Fruit fly (Drosophila melanogaster): Measurements from ENCODE around the gene Saf-B.
A peak's percentile ranks its signal among the peaks of the same experiment; 100 is the strongest.

Saf-B gene

dm6 chr3R:24862574-24863089 is 45.4 kb downstream of the Saf-B start, which contains the start of gene CG7016:
Gene CG7016, plus strand, starts transcription at chr3R:24862931.
- TF ChIP-seq CG13894 (tag; optimal IDR thresholded peaks at IDR 0.05) (peak; percentile 79), CG34376 (GFP tag; optimal IDR thresholded peaks at IDR 0.05) (peak; percentile 62), Optix (GFP tag; IDR thresholded peaks at IDR 0.05) (no peak), chinmo (GFP tag; IDR thresholded peaks at IDR 0.05; ENCODE audit: partially characterized antibody) (peak; percentile 57; the same call in 1 of the 4 replicates), Pdp1 (GFP tag; optimal IDR thresholded peaks at IDR 0.05) (peak in 1 of 2 experiments; percentile 70), vvl (GFP tag; IDR thresholded peaks at IDR 0.05) (0 out of 2 replicates have a peak, but pooled peaks have one; percentile 2), CG2678 (tag; optimal IDR thresholded peaks at IDR 0.05) (no peak), sens (GFP tag) (peak; percentile 58), CG3281 (GFP tag; optimal IDR thresholded peaks at IDR 0.05) (no peak), CG34422 (GFP tag; IDR thresholded peaks at IDR 0.05) (peak; percentile 12; the same call in 1 of the 3 replicates), Trl (optimal IDR thresholded peaks at IDR 0.05) (peak; percentile 42 to 63), Trl (GFP tag; optimal IDR thresholded peaks at IDR 0.05) (no peak), insv (GFP tag; optimal IDR thresholded peaks at IDR 0.05) (no peak), phol (tag; optimal IDR thresholded peaks at IDR 0.05) (no peak), grn (GFP tag; optimal IDR thresholded peaks at IDR 0.05) (peak; percentile 13)

dm6 chr3R:24863894-24864293 is 46.6 kb downstream of the Saf-B start:
- TF ChIP-seq CG6791 (GFP tag; IDR thresholded peaks at IDR 0.05; ENCODE audit: partially characterized antibody) (no peak), Camta (GFP tag; optimal IDR thresholded peaks at IDR 0.05) (no peak), sens (GFP tag) (peak; percentile 1)

- TF ChIP-seq CG11723 (GFP tag; optimal IDR thresholded peaks at IDR 0.05) (no peak), CG10654 (GFP tag; optimal IDR thresholded peaks at IDR 0.05) (no peak), CG10366 (GFP tag; IDR thresholded peaks at IDR 0.05) (peak; percentile 26; the same call in 1 of the 2 replicates), dmrt11E (tag; optimal IDR thresholded peaks at IDR 0.05) (peak; percentile 7), Dbx (GFP tag; IDR thresholded peaks at IDR 0.05) (0 out of 3 replicates have a peak, but pooled peaks have one; percentile 19), CoRest (tag; optimal IDR thresholded peaks at IDR 0.05) (peak; percentile 41), ind (GFP tag; optimal IDR thresholded peaks at IDR 0.05) (peak; percentile 12), zen (tag; optimal IDR thresholded peaks at IDR 0.05) (peak; percentile 25), E2f2 (GFP tag; IDR thresholded peaks at IDR 0.05) (peak; percentile 28; the same call in 1 of the 2 replicates), CG30403 (GFP tag; optimal IDR thresholded peaks at IDR 0.05) (peak; percentile 38), dati (GFP tag; IDR thresholded peaks at IDR 0.05) (no peak), CG8924 (tag; optimal IDR thresholded peaks at IDR 0.05) (peak; percentile 35), Dek (tag; optimal IDR thresholded peaks at IDR 0.05) (peak; percentile 39), CG7839 (tag; optimal IDR thresholded peaks at IDR 0.05) (peak; percentile 49), CG11695 (GFP tag; IDR thresholded peaks at IDR 0.05) (peak; percentile 33; the same call in 1 of the 3 replicates), Jarid2 (GFP tag; optimal IDR thresholded peaks at IDR 0.05) (no peak), Chrac-16 (GFP tag; optimal IDR thresholded peaks at IDR 0.05) (peak; percentile 4), CG10267 (tag; optimal IDR thresholded peaks at IDR 0.05) (peak; percentile 32), CG33213 (GFP tag; optimal IDR thresholded peaks at IDR 0.05) (no peak), pfk (GFP tag; optimal IDR thresholded peaks at IDR 0.05) (peak; percentile 30), CG2120 (GFP tag; optimal IDR thresholded peaks at IDR 0.05) (peak; percentile 25), org-1 (GFP tag; optimal IDR thresholded peaks at IDR 0.05) (no peak), CG13775 (GFP tag; optimal IDR thresholded peaks at IDR 0.05) (peak; percentile 7), grau (tag; optimal IDR thresholded peaks at IDR 0.05) (peak; percentile 59), nmo (GFP tag; optimal IDR thresholded peaks at IDR 0.05) (peak; percentile 41), CG17385 (GFP tag; optimal IDR thresholded peaks at IDR 0.05) (peak; percentile 0), slbo (GFP tag; IDR thresholded peaks at IDR 0.05) (peak; percentile 68; the same call in 1 of the 2 replicates), Xbp1 (GFP tag; optimal IDR thresholded peaks at IDR 0.05) (peak; percentile 6), Atf6 (GFP tag; IDR thresholded peaks at IDR 0.05) (peak; percentile 11; the same call in 1 of the 2 replicates)
Measured at dm6 chr3R:24864719-24865400, 47.6 kb downstream of the Saf-B start, which contains the start of the genes Srg1 and Elal. Gene Srg1, minus strand, starts transcription at chr3R:24864732. Gene Elal, plus strand, starts transcription at chr3R:24865350.

All from whole organism, embryonic.